Worm (Caenorhabditis elegans): ENCODE results near the gene ric-4.

ric-4 gene

ce11 chrV:10243105-10243504, 27.0 kb downstream of the ric-4 start, which contains the start of gene C12D8.9:
C12D8.9 (minus strand) TSS chrV:10243205.
- no peak for TF ChIP-seq unc-62 (GFP tag; optimal IDR thresholded peaks at IDR 0.05)

- no peak for TF ChIP-seq unc-62 (GFP tag; optimal IDR thresholded peaks at IDR 0.05)
Measured at ce11 chrV:10241121-10241803, 28.9 kb downstream of the ric-4 start, which contains the start of the genes C12D8.21 and col-148. C12D8.21 (minus strand) TSS chrV:10241188. col-148 (plus strand) TSS chrV:10241753.

ce11 chrV:10239861-10240260, 30.3 kb downstream of the ric-4 start, which contains the start of gene fipr-8:
fipr-8 (minus strand) TSS chrV:10239961.
- no peak for TF ChIP-seq unc-62 (GFP tag; optimal IDR thresholded peaks at IDR 0.05)

ce11 chrV:10238665-10239064, 31.4 kb downstream of the ric-4 start, which contains the start of gene fubl-1:
fubl-1 (minus strand) TSS chrV:10238866.
- no peak for TF ChIP-seq unc-62 (GFP tag; optimal IDR thresholded peaks at IDR 0.05)

ce11 chrV:10237959-10238444, 32.1 kb downstream of the ric-4 start:
- no peak for TF ChIP-seq unc-62 (GFP tag; optimal IDR thresholded peaks at IDR 0.05)

ce11 chrV:10237171-10237570, 32.9 kb downstream of the ric-4 start:
- no peak for TF ChIP-seq unc-62 (GFP tag; optimal IDR thresholded peaks at IDR 0.05)

ce11 chrV:10233330-10233729, 36.8 kb downstream of the ric-4 start, which contains the start of gene str-182:
str-182 (minus strand) TSS chrV:10233430.
- no peak for TF ChIP-seq unc-62 (GFP tag; optimal IDR thresholded peaks at IDR 0.05)

- TF ChIP-seq unc-62 (GFP tag; optimal IDR thresholded peaks at IDR 0.05), result no peak
Measured at ce11 chrV:10230932-10231331, 39.2 kb downstream of the ric-4 start, which contains the start of gene fipr-6. fipr-6 (plus strand) TSS chrV:10231232.

ce11 chrV:10229222-10229879, 40.8 kb downstream of the ric-4 start, which contains the start of the genes pyt-1 and fipr-7:
pyt-1 (minus strand) TSS chrV:10229322.
fipr-7 (plus strand) TSS chrV:10229829.
- no peak for TF ChIP-seq unc-62 (GFP tag; optimal IDR thresholded peaks at IDR 0.05)

- no peak for TF ChIP-seq unc-62 (GFP tag; optimal IDR thresholded peaks at IDR 0.05)
Measured at ce11 chrV:10228360-10228759, 41.8 kb downstream of the ric-4 start, which contains the start of gene fipr-4. fipr-4 (minus strand) TSS chrV:10228460.

ce11 chrV:10227333-10227732, 42.8 kb downstream of the ric-4 start, which contains the start of gene ttr-19:
ttr-19 (minus strand) TSS chrV:10227433.
- TF ChIP-seq unc-62 (GFP tag; optimal IDR thresholded peaks at IDR 0.05), result no peak

- TF ChIP-seq unc-62 (GFP tag; optimal IDR thresholded peaks at IDR 0.05), result no peak
Measured at ce11 chrV:10225610-10226009, 44.5 kb downstream of the ric-4 start, which contains the start of gene daf-36. daf-36 (minus strand) TSS chrV:10225710.

ce11 chrV:10224619-10225018, 45.5 kb downstream of the ric-4 start:
- TF ChIP-seq unc-62 (GFP tag; optimal IDR thresholded peaks at IDR 0.05), result no peak

- TF ChIP-seq unc-62 (GFP tag; optimal IDR thresholded peaks at IDR 0.05), result no peak
Measured at ce11 chrV:10222007-10222406, 48.1 kb downstream of the ric-4 start, which contains the start of gene C12D8.20. C12D8.20 (plus strand) TSS chrV:10222307.

ce11 chrV:10221317-10221716, 48.8 kb downstream of the ric-4 start, which contains the start of the genes fipr-5 and fipr-9:
fipr-5 (minus strand) TSS chrV:10221417.
fipr-9 (plus strand) TSS chrV:10221662.
- no peak for TF ChIP-seq unc-62 (GFP tag; optimal IDR thresholded peaks at IDR 0.05)

ce11 chrV:10220605-10221004, 49.5 kb downstream of the ric-4 start, which contains the start of gene C12D8.13:
C12D8.13 (minus strand) TSS chrV:10220705.
- TF ChIP-seq unc-62 (GFP tag; optimal IDR thresholded peaks at IDR 0.05), result no peak

Measured in whole organism, dauer.